Fruit fly (Drosophila melanogaster) whole organism, embryonic: Measurements from ENCODE around the gene CG12990.
A peak's percentile ranks its signal among the peaks of the same experiment; 100 is the strongest.

Experiments used
- Bteb2 ChIP-seq: fragments of 200-800 bp; sonication (Bioruptor generic); optimal IDR thresholded peaks from 2 replicates; lab custom pipeline; 2016; ENCODE audit warnings: missing biosample characterization, missing genetic modification characterization
- CG1024 ChIP-seq: fragments of 200-800 bp; sonication (Bioruptor generic); IDR thresholded peaks from 2 replicates; pipeline ENCODE4 v1.3.6; 2022; ENCODE audit warnings: missing biosample characterization, missing genetic modification characterization
- CG12219 ChIP-seq: fragments of 200-800 bp; sonication (Bioruptor generic); optimal IDR thresholded peaks from 3 replicates; lab custom pipeline; 2018; ENCODE audit warnings: missing biosample characterization, mild to moderate bottlenecking, missing genetic modification characterization
- CG12236 ChIP-seq: fragments of 200-800 bp; sonication (Bioruptor generic); optimal IDR thresholded peaks from 2 replicates; lab custom pipeline; 2016; ENCODE audit warnings: missing biosample characterization, missing genetic modification characterization
- CG12744 ChIP-seq: fragments of 200-800 bp; sonication (Bioruptor generic); optimal IDR thresholded peaks from 2 replicates; lab custom pipeline; 2016; ENCODE audit warnings: missing biosample characterization, missing genetic modification characterization
- CG12942 ChIP-seq: fragments of 200-800 bp; sonication (Bioruptor generic); optimal IDR thresholded peaks from 3 replicates; lab custom pipeline; 2016; ENCODE audit warnings: missing biosample characterization, missing genetic modification characterization
- CG14667 ChIP-seq: fragments of 200-800 bp; sonication (Bioruptor generic); IDR thresholded peaks from 2 replicates; pipeline ENCODE4 v1.3.6; 2022; ENCODE audit warnings: missing biosample characterization, missing genetic modification characterization
- CG15269 ChIP-seq: fragments of 200-800 bp; sonication (Bioruptor generic); optimal IDR thresholded peaks from 2 replicates; lab custom pipeline; 2018; ENCODE audit warnings: missing biosample characterization, mild to moderate bottlenecking, missing genetic modification characterization, moderate library complexity
- CG15514 ChIP-seq: fragments of 200-800 bp; sonication (Bioruptor generic); optimal IDR thresholded peaks from 3 replicates; lab custom pipeline; 2017; ENCODE audit warnings: missing biosample characterization, missing genetic modification characterization, mild to moderate bottlenecking, moderate library complexity, missing genetic modification reagents
- CG17186 ChIP-seq: fragments of 200-800 bp; sonication (Bioruptor generic); optimal IDR thresholded peaks from 3 replicates; lab custom pipeline; 2017; ENCODE audit warnings: missing biosample characterization, missing genetic modification reagents, missing genetic modification characterization
- CG17612 ChIP-seq: fragments of 200-800 bp; sonication (Bioruptor generic); IDR thresholded peaks from 2 replicates; pipeline ENCODE4 v1.3.6; 2022; ENCODE audit warnings: missing biosample characterization, missing genetic modification characterization
- CG17912 ChIP-seq: fragments of 200-800 bp; sonication (Bioruptor generic); optimal IDR thresholded peaks from 2 replicates; lab custom pipeline; 2018; ENCODE audit warnings: missing biosample characterization, mild to moderate bottlenecking, missing genetic modification characterization
- CG18476 ChIP-seq: fragments of 200-800 bp; sonication (Bioruptor generic); optimal IDR thresholded peaks from 2 replicates; lab custom pipeline; 2016; ENCODE audit warnings: missing biosample characterization, mild to moderate bottlenecking, missing genetic modification characterization
- CG3407 ChIP-seq: fragments of 200-800 bp; sonication (Bioruptor generic); optimal IDR thresholded peaks from 2 replicates; lab custom pipeline; 2018; ENCODE audit warnings: missing biosample characterization, mild to moderate bottlenecking, missing genetic modification characterization
- CG3995 ChIP-seq: fragments of 200-800 bp; sonication (Bioruptor generic); optimal IDR thresholded peaks from 3 replicates; lab custom pipeline; 2016; ENCODE audit warnings: missing biosample characterization, missing genetic modification characterization
- CG4282 ChIP-seq: fragments of 200-800 bp; sonication (Bioruptor generic); optimal IDR thresholded peaks from 2 replicates; lab custom pipeline; 2016; ENCODE audit warnings: missing biosample characterization, missing genetic modification characterization
- CG4404 ChIP-seq: fragments of 200-800 bp; sonication (Bioruptor generic); IDR thresholded peaks from 2 replicates; pipeline ENCODE4 v1.3.6; 2022; ENCODE audit warnings: missing biosample characterization, missing genetic modification characterization
- CG4424 ChIP-seq: fragments of 200-800 bp; sonication (Bioruptor generic); optimal IDR thresholded peaks from 3 replicates; lab custom pipeline; 2016; ENCODE audit warnings: missing biosample characterization, missing genetic modification characterization
- CG4707 ChIP-seq: fragments of 200-800 bp; sonication (Bioruptor generic); optimal IDR thresholded peaks from 2 replicates; lab custom pipeline; 2018; ENCODE audit warnings: missing biosample characterization, mild to moderate bottlenecking, missing genetic modification characterization, moderate library complexity
- CG6175 ChIP-seq: fragments of 200-800 bp; sonication (Bioruptor generic); IDR thresholded peaks from 3 replicates; pipeline ENCODE4 v1.3.6; 2022; ENCODE audit warnings: missing biosample characterization, missing genetic modification characterization
- CG6254 ChIP-seq: fragments of 200-800 bp; sonication (Bioruptor generic); optimal IDR thresholded peaks from 3 replicates; lab custom pipeline; 2017; ENCODE audit warnings: mild to moderate bottlenecking, missing biosample characterization, missing genetic modification reagents, missing genetic modification characterization
- CG7839 ChIP-seq: fragments of 200-800 bp; sonication (Bioruptor generic); optimal IDR thresholded peaks from 3 replicates; lab custom pipeline; 2018; ENCODE audit warnings: missing biosample characterization, mild to moderate bottlenecking, missing genetic modification characterization, moderate library complexity
- CG7963 ChIP-seq: fragments of 200-800 bp; sonication (Bioruptor generic); IDR thresholded peaks from 3 replicates; pipeline ENCODE4 v1.3.6; 2022; ENCODE audit warnings: missing biosample characterization, missing genetic modification characterization; ENCODE audit not compliant: partially characterized antibody
- CG8765 ChIP-seq: fragments of 200-800 bp; sonication (Bioruptor generic); IDR thresholded peaks from 2 replicates; pipeline ENCODE4 v1.3.6; 2022; ENCODE audit warnings: missing biosample characterization, missing genetic modification characterization
- CG9817 ChIP-seq: fragments of 200-800 bp; sonication (Bioruptor generic); optimal IDR thresholded peaks from 2 replicates; lab custom pipeline; 2018; ENCODE audit warnings: missing biosample characterization, mild to moderate bottlenecking, missing genetic modification characterization, moderate library complexity
- CG9876 ChIP-seq: fragments of 200-800 bp; sonication (Bioruptor generic); optimal IDR thresholded peaks from 2 replicates; lab custom pipeline; 2016; ENCODE audit warnings: missing biosample characterization, missing genetic modification characterization
- Dek ChIP-seq: fragments of 200-800 bp; sonication (Bioruptor generic); optimal IDR thresholded peaks from 3 replicates; lab custom pipeline; 2019; ENCODE audit warnings: missing biosample characterization, mild to moderate bottlenecking, missing genetic modification characterization, moderate library complexity
- Dll ChIP-seq: fragments of 200-800 bp; sonication (Bioruptor generic); IDR thresholded peaks from 4 replicates; pipeline ENCODE4 v1.3.6; 2022; ENCODE audit warnings: missing biosample characterization, missing genetic modification characterization; ENCODE audit not compliant: partially characterized antibody
- Drgx ChIP-seq: fragments of 200-800 bp; sonication (Bioruptor generic); IDR thresholded peaks from 2 replicates; pipeline ENCODE4 v1.3.6; 2022; ENCODE audit warnings: missing biosample characterization, missing genetic modification characterization
- Fer3 ChIP-seq: fragments of 200-800 bp; sonication (Bioruptor generic); optimal IDR thresholded peaks from 2 replicates; lab custom pipeline; 2018; ENCODE audit warnings: missing biosample characterization, mild to moderate bottlenecking, missing genetic modification characterization, moderate library complexity
- Gsc ChIP-seq: fragments of 200-800 bp; sonication (Bioruptor generic); IDR thresholded peaks from 2 replicates; pipeline ENCODE4 v1.3.6; 2022; ENCODE audit warnings: missing biosample characterization, missing genetic modification characterization
- Gug ChIP-seq: fragments of 200-800 bp; sonication (Bioruptor generic); IDR thresholded peaks from 4 replicates; pipeline ENCODE4 v1.3.6; 2022; ENCODE audit warnings: missing biosample characterization, missing genetic modification characterization
- Lim3 ChIP-seq: fragments of 200-800 bp; sonication (Bioruptor generic); IDR thresholded peaks from 2 replicates; pipeline ENCODE4 v1.3.6; 2022; ENCODE audit warnings: missing biosample characterization, missing genetic modification characterization
- Lpt ChIP-seq: fragments of >200 bp; optimal IDR thresholded peaks from 2 replicates; lab custom pipeline; 2018; ENCODE audit warnings: missing biosample characterization, missing genetic modification characterization
- MTF-1 ChIP-seq: fragments of 200-800 bp; sonication (Bioruptor generic); optimal IDR thresholded peaks from 2 replicates; lab custom pipeline; 2018; ENCODE audit warnings: missing biosample characterization, mild to moderate bottlenecking, missing genetic modification characterization, borderline replicate concordance
- Oli ChIP-seq: fragments of 200-800 bp; sonication (Bioruptor generic); optimal IDR thresholded peaks from 2 replicates; lab custom pipeline; 2018; ENCODE audit warnings: missing biosample characterization, mild to moderate bottlenecking, missing genetic modification characterization, moderate library complexity
- Ravus ChIP-seq: fragments of 200-800 bp; sonication (Bioruptor generic); IDR thresholded peaks from 2 replicates; pipeline ENCODE4 v1.3.6; 2022; ENCODE audit warnings: missing biosample characterization, missing genetic modification characterization
- Six4 ChIP-seq: fragments of 200-800 bp; sonication (Bioruptor generic); optimal IDR thresholded peaks from 2 replicates; lab custom pipeline; 2016; ENCODE audit warnings: missing biosample characterization, missing genetic modification characterization
- Xrp1 ChIP-seq: fragments of 200-800 bp; sonication (Bioruptor generic); IDR thresholded peaks from 2 replicates; pipeline ENCODE4 v1.3.6; 2022; ENCODE audit warnings: missing biosample characterization, missing genetic modification characterization
- cg ChIP-seq: fragments of 200-800 bp; sonication (Bioruptor generic); optimal IDR thresholded peaks from 3 replicates; lab custom pipeline; 2019; ENCODE audit warnings: missing biosample characterization, mild to moderate bottlenecking, missing genetic modification characterization, moderate library complexity
- chn ChIP-seq: fragments of 200-800 bp; sonication (Bioruptor generic); optimal IDR thresholded peaks from 2 replicates; lab custom pipeline; 2016; ENCODE audit warnings: missing biosample characterization, missing genetic modification characterization
- crol ChIP-seq: fragments of 200-800 bp; sonication (Bioruptor generic); IDR thresholded peaks from 2 replicates; pipeline ENCODE4 v1.3.6; 2022; ENCODE audit warnings: missing biosample characterization, missing genetic modification characterization
- danr ChIP-seq: fragments of 200-800 bp; sonication (Bioruptor generic); IDR thresholded peaks from 2 replicates; pipeline ENCODE4 v1.3.6; 2022; ENCODE audit warnings: missing biosample characterization, missing genetic modification characterization
- grau ChIP-seq: fragments of 200-800 bp; optimal IDR thresholded peaks from 3 replicates; lab custom pipeline; 2019; ENCODE audit warnings: missing biosample characterization, mild to moderate bottlenecking, missing genetic modification characterization, moderate library complexity
- mam ChIP-seq: fragments of 200-800 bp; sonication (Bioruptor generic); optimal IDR thresholded peaks from 3 replicates; lab custom pipeline; 2016; ENCODE audit warnings: missing biosample characterization, missing genetic modification characterization
- nau ChIP-seq: fragments of 200-800 bp; sonication (Bioruptor generic); optimal IDR thresholded peaks from 3 replicates; lab custom pipeline; 2017; ENCODE audit warnings: missing biosample characterization, mild to moderate bottlenecking, missing genetic modification characterization, missing genetic modification reagents
- pnt ChIP-seq: fragments of 200-800 bp; sonication (Bioruptor generic); optimal IDR thresholded peaks from 3 replicates; lab custom pipeline; 2016; ENCODE audit warnings: missing biosample characterization, missing genetic modification characterization
- pzg ChIP-seq: fragments of 200-800 bp; sonication (Bioruptor generic); optimal IDR thresholded peaks from 3 replicates; lab custom pipeline; 2018; ENCODE audit warnings: missing biosample characterization, mild to moderate bottlenecking, missing genetic modification characterization, moderate library complexity
- sisA ChIP-seq: fragments of 200-800 bp; sonication (Bioruptor generic); IDR thresholded peaks from 2 replicates; pipeline ENCODE4 v1.3.6; 2022; ENCODE audit warnings: missing biosample characterization, missing genetic modification characterization
- so ChIP-seq: fragments of 200-800 bp; sonication (Bioruptor generic); IDR thresholded peaks from 3 replicates; pipeline ENCODE4 v1.3.6; 2022; ENCODE audit warnings: missing biosample characterization, missing genetic modification characterization
- sob ChIP-seq: fragments of 200-800 bp; sonication (Bioruptor generic); IDR thresholded peaks from 2 replicates; pipeline ENCODE4 v1.3.6; 2022; ENCODE audit warnings: missing biosample characterization, missing genetic modification characterization

CG12990 gene

DNA sequence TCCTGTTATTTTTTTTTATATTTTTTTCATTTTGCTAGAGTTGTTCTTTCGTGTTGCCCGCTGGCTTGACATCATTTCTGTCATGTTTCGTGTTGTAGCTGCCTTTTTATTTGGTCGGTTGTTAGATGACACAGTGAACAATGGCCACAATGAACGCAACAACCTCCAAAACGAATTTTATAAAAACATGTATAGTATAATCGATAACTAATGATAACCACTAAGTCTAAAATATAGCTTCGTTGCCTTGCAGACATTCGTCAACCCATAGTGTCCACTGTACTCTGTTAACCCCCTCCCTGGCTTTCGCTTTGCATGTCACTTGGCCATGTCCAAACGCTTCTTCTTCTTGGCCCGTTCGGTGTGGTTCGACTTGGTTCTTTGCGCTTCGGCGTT lies 42.0 kb upstream of the CG12990 start (continued):
- peak; percentile 70 for TF ChIP-seq CG15269 (tag; lab: Kevin White, UChicago)
- TF ChIP-seq pzg (GFP tag; lab: Kevin White, UChicago): no peak
- peak; percentile 69 for TF ChIP-seq CG4424 (GFP tag; lab: Kevin White, UChicago)
- peak; percentile 95 for TF ChIP-seq grau
- TF ChIP-seq Lim3 (GFP tag; lab: Robert Waterston, UW): 0 out of 2 replicates have a peak, but pooled peaks have one; percentile 16
- TF ChIP-seq CG7963 (GFP tag; lab: Robert Waterston, UW): no peak
- TF ChIP-seq CG18476: no peak
- TF ChIP-seq mam: peak; percentile 77
- TF ChIP-seq Fer3 (tag; lab: Kevin White, UChicago): peak; percentile 68
- peak; percentile 60 for TF ChIP-seq so (GFP tag; lab: Robert Waterston, UW)
- peak; percentile 79; the same call in 1 of the 2 replicates for TF ChIP-seq CG14667 (GFP tag; lab: Robert Waterston, UW)
- no peak for TF ChIP-seq CG17912
- no peak for TF ChIP-seq Gsc (GFP tag; lab: Robert Waterston, UW)
- peak; percentile 72 for TF ChIP-seq Drgx (GFP tag; lab: Robert Waterston, UW)
- peak; percentile 32 for TF ChIP-seq danr (GFP tag; lab: Robert Waterston, UW)
- peak; percentile 71 for TF ChIP-seq CG8765 (GFP tag; lab: Robert Waterston, UW)
- TF ChIP-seq CG6175: peak; percentile 32; the same call in 1 of the 3 replicates
- peak; percentile 59 for TF ChIP-seq chn (GFP tag; lab: Kevin White, UChicago)
- no peak for TF ChIP-seq CG17186
- peak; percentile 41 for TF ChIP-seq CG6254 (GFP tag; lab: Kevin White, UChicago)
- peak; percentile 47 for TF ChIP-seq crol (GFP tag; lab: Robert Waterston, UW)
- peak; percentile 35 for TF ChIP-seq CG4707 (GFP tag; lab: Kevin White, UChicago)
- TF ChIP-seq CG12236 (GFP tag; lab: Kevin White, UChicago): peak; percentile 61
- no peak for TF ChIP-seq CG3995 (GFP tag; lab: Kevin White, UChicago)
- TF ChIP-seq CG12219 (GFP tag; lab: Kevin White, UChicago): peak; percentile 70
- TF ChIP-seq cg (GFP tag; lab: Kevin White, UChicago): no peak
- TF ChIP-seq Gug (GFP tag; lab: Robert Waterston, UW): peak; percentile 84
- peak; percentile 89 for TF ChIP-seq sisA (GFP tag; lab: Robert Waterston, UW)
- no peak for TF ChIP-seq Lpt (GFP tag; lab: Kevin White, UChicago)
- peak; percentile 47 for TF ChIP-seq CG12744
- TF ChIP-seq Oli (tag; lab: Kevin White, UChicago): peak; percentile 47
- TF ChIP-seq sob (GFP tag; lab: Robert Waterston, UW): peak; percentile 85
- TF ChIP-seq MTF-1 (GFP tag; lab: Kevin White, UChicago): peak; percentile 51
- TF ChIP-seq CG9876 (GFP tag; lab: Kevin White, UChicago): peak; percentile 58
- peak; percentile 86 for TF ChIP-seq Xrp1 (GFP tag; lab: Robert Waterston, UW)
- TF ChIP-seq CG3407 (GFP tag; lab: Kevin White, UChicago): peak; percentile 49
- TF ChIP-seq CG15514 (GFP tag; lab: Kevin White, UChicago): peak; percentile 38
- peak; percentile 31; the same call in 1 of the 2 replicates for TF ChIP-seq CG4404 (GFP tag; lab: Robert Waterston, UW)
- TF ChIP-seq pnt (GFP tag; lab: Kevin White, UChicago): peak; percentile 80
- TF ChIP-seq CG7839: peak; percentile 69
- peak; percentile 37 for TF ChIP-seq Bteb2
- peak; percentile 46 for TF ChIP-seq CG12942
- TF ChIP-seq Dll: no peak
- TF ChIP-seq CG1024: peak; percentile 73
- TF ChIP-seq Six4 (GFP tag; lab: Kevin White, UChicago): peak; percentile 43
- TF ChIP-seq Ravus: peak; percentile 58
- TF ChIP-seq CG4282 (GFP tag; lab: Kevin White, UChicago): peak; percentile 38
- peak; percentile 51 for TF ChIP-seq CG17612 (GFP tag; lab: Robert Waterston, UW)
- TF ChIP-seq nau: peak; percentile 23
- TF ChIP-seq Dek (tag; lab: Kevin White, UChicago): peak; percentile 15
- peak; percentile 74 for TF ChIP-seq CG9817 (tag; lab: Kevin White, UChicago)
